Worm (Caenorhabditis elegans): ENCODE data around the gene T16G12.13.

DNA sequence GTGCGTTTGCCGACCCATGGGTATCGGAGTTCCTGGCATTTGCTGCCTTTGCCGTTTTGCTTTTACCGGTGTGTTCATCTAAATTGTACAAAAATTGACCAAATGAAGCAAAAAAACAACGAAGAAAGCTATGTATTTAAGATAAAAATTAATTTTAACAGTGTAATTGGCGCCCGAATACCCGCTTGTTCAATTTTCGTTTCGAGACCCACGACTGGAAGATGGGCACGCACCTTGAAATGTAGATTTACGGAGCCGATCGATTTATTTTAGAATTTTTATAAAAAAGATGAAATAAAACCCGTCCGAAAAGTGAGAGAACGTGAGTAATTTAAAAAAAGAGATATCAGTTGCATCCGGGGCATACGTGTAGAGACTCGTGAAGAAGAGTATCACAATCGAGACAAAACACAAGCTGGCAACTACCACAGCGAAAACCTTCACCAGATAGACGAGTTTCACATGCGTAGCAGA is 27.9 kb downstream of the T16G12.13 start, which contains the start of gene hal-2:
- no peak for TF ChIP-seq mel-28 (tag; optimal IDR thresholded peaks at IDR 0.05; ENCODE audit: borderline replicate concordance)
- TF ChIP-seq egl-44 (GFP tag; IDR thresholded peaks at IDR 0.05) = no peak
- no peak for TF ChIP-seq bed-2 (GFP tag; IDR thresholded peaks at IDR 0.05)
- no peak for TF ChIP-seq dpl-1 (GFP tag; optimal IDR thresholded peaks at IDR 0.05)
- TF ChIP-seq F57C9.4 (tag; optimal IDR thresholded peaks at IDR 0.05) = no peak
- no peak for TF ChIP-seq sdz-38 (tag; optimal IDR thresholded peaks at IDR 0.05)
- TF ChIP-seq ztf-25 (GFP tag; IDR thresholded peaks at IDR 0.05) = no peak

Measured in whole organism, young adult.